Worm (Caenorhabditis elegans) whole organism, mixed stage, embryonic: Measurements from ENCODE around the gene F39G3.4.

ENCODE experiments used
- drap-1 ChIP-seq: fragments of 200-800 bp; sonication (Bioruptor generic); optimal IDR thresholded peaks from 3 replicates; lab custom pipeline; 2018; ENCODE audit warnings: mild to moderate bottlenecking, missing genetic modification characterization, missing compliant biosample characterization
- elt-1 ChIP-seq: sonication (generic microtip); optimal IDR thresholded peaks from 2 replicates; lab custom pipeline; 2017; ENCODE audit warnings: missing genetic modification characterization, mild to moderate bottlenecking, missing compliant biosample characterization, antibody characterized with exemption, moderate library complexity, borderline replicate concordance; ENCODE audit not compliant: insufficient read depth
- elt-3 ChIP-seq: fragments of 150-350 bp; optimal IDR thresholded peaks from 2 replicates; lab custom pipeline; 2014; ENCODE audit warnings: missing biosample characterization, missing genetic modification characterization
- flh-1 ChIP-seq: fragments of 200-800 bp; sonication (Bioruptor generic); optimal IDR thresholded peaks from 2 replicates; lab custom pipeline; 2018; ENCODE audit warnings: mild to moderate bottlenecking, missing genetic modification characterization, moderate library complexity, missing compliant biosample characterization
- ham-2 ChIP-seq: fragments of 200-800 bp; sonication (Bioruptor generic); optimal IDR thresholded peaks from 2 replicates; lab custom pipeline; 2018; ENCODE audit warnings: mild to moderate bottlenecking, missing genetic modification characterization, missing compliant biosample characterization
- mep-1 ChIP-seq: fragments of 150-350 bp; optimal IDR thresholded peaks from 2 replicates; lab custom pipeline; 2017; ENCODE audit warnings: missing biosample characterization, missing genetic modification reagents, missing genetic modification characterization, inconsistent platforms
- nhr-237 ChIP-seq: fragments of 150-350 bp; optimal IDR thresholded peaks from 2 replicates; lab custom pipeline; 2014; ENCODE audit warnings: missing biosample characterization, missing genetic modification characterization
- nhr-76 ChIP-seq: sonication (generic microtip); optimal IDR thresholded peaks from 2 replicates; lab custom pipeline; 2017; ENCODE audit warnings: missing biosample characterization, missing genetic modification characterization
- pha-4 ChIP-seq: fragments of 150-350 bp; optimal IDR thresholded peaks from 2 replicates; lab custom pipeline; 2018; ENCODE audit warnings: missing biosample characterization, missing genetic modification reagents, missing genetic modification characterization
- snpc-4 ChIP-seq: fragments of 150-350 bp; optimal IDR thresholded peaks from 2 replicates; lab custom pipeline; 2014; ENCODE audit warnings: missing biosample characterization, missing genetic modification characterization
- unc-120 ChIP-seq: sonication (generic microtip); optimal IDR thresholded peaks from 2 replicates; lab custom pipeline; 2017; ENCODE audit warnings: missing genetic modification characterization, missing compliant biosample characterization; ENCODE audit not compliant: poor library complexity, severe bottlenecking
- unc-39 ChIP-seq: fragments of 150-350 bp; optimal IDR thresholded peaks from 2 replicates; lab custom pipeline; 2014; ENCODE audit warnings: missing biosample characterization, missing genetic modification characterization
- unc-62 ChIP-seq: fragments of 150-350 bp; optimal IDR thresholded peaks from 2 replicates; lab custom pipeline; 2014; ENCODE audit warnings: missing biosample characterization, missing genetic modification reagents, missing genetic modification characterization
- ztf-11 ChIP-seq: fragments of 150-350 bp; optimal IDR thresholded peaks from 2 replicates; lab custom pipeline; 2014; ENCODE audit warnings: missing biosample characterization, missing genetic modification characterization

ce11 chrV:4755308-4756029 is 30.9 kb downstream of the F39G3.4 start, which contains the start of gene pgl-3:
- TF ChIP-seq nhr-76 (tag; lab: Kevin White, UChicago) (no peak), elt-3 (tag; lab: Kevin White, UChicago) (no peak), elt-1 (tag; lab: Kevin White, UChicago) (no peak), unc-120 (tag; lab: Kevin White, UChicago) (no peak), ztf-11 (tag; lab: Kevin White, UChicago) (no peak), unc-62 (GFP tag; lab: Kevin White, UChicago) (no peak), nhr-237 (tag; lab: Kevin White, UChicago) (no peak), pha-4 (no peak), mep-1 (tag; lab: Kevin White, UChicago) (no peak), snpc-4 (tag; lab: Kevin White, UChicago) (no peak), ham-2 (GFP tag; lab: Kevin White, UChicago) (no peak), drap-1 (no peak), unc-39 (tag; lab: Kevin White, UChicago) (no peak), flh-1 (no peak)
